Worm (Caenorhabditis elegans) whole organism, late embryonic: Measurements from ENCODE around the gene ZK154.4.

Experiments
- ceh-19 ChIP-seq: fragments of 200-800 bp; sonication (Bioruptor generic); optimal IDR thresholded peaks from 2 replicates; lab custom pipeline; 2018; ENCODE audit warnings: mild to moderate bottlenecking, missing genetic modification characterization, missing compliant biosample characterization
- ceh-30 ChIP-seq: fragments of 150-350 bp; optimal IDR thresholded peaks from 2 replicates; lab custom pipeline; 2014; ENCODE audit warnings: missing biosample characterization, missing genetic modification characterization
- elt-2 ChIP-seq: sonication (generic microtip); optimal IDR thresholded peaks from 2 replicates; lab custom pipeline; 2016; ENCODE audit warnings: missing genetic modification reagents, missing genetic modification characterization, missing compliant biosample characterization
- elt-4 ChIP-seq: sonication (generic microtip); optimal IDR thresholded peaks from 2 replicates; lab custom pipeline; 2016; ENCODE audit warnings: missing genetic modification characterization, missing compliant biosample characterization
- hlh-8 ChIP-seq: sonication (generic microtip); optimal IDR thresholded peaks from 2 replicates; lab custom pipeline; 2016; ENCODE audit warnings: missing genotype, missing genetic modification characterization, missing compliant biosample characterization
- lin-11 ChIP-seq: fragments of 200-800 bp; sonication (Bioruptor generic); optimal IDR thresholded peaks from 2 replicates; lab custom pipeline; 2018; ENCODE audit warnings: mild to moderate bottlenecking, missing genetic modification characterization, missing compliant biosample characterization
- nhr-232 ChIP-seq: sonication (generic microtip); optimal IDR thresholded peaks from 2 replicates; lab custom pipeline; 2016; ENCODE audit warnings: missing genetic modification characterization, missing compliant biosample characterization
- pag-3 ChIP-seq: sonication (generic microtip); optimal IDR thresholded peaks from 2 replicates; lab custom pipeline; 2016; ENCODE audit warnings: missing compliant biosample characterization, missing genetic modification characterization, borderline replicate concordance
- pat-9 ChIP-seq: fragments of 200-800 bp; sonication (Bioruptor generic); optimal IDR thresholded peaks from 2 replicates; lab custom pipeline; 2018; ENCODE audit warnings: mild to moderate bottlenecking, missing genetic modification characterization, moderate library complexity, missing compliant biosample characterization
- pqm-1 ChIP-seq: sonication (generic microtip); optimal IDR thresholded peaks from 2 replicates; lab custom pipeline; 2016; ENCODE audit warnings: missing genetic modification characterization, missing compliant biosample characterization
- sox-2 ChIP-seq: fragments of 200-800 bp; sonication (Bioruptor generic); IDR thresholded peaks from 2 replicates; pipeline ENCODE4 v1.3.6; 2022; ENCODE audit warnings: missing genetic modification reagents, missing genetic modification characterization, missing compliant biosample characterization
- sox-4 ChIP-seq: sonication (generic microtip); optimal IDR thresholded peaks from 2 replicates; lab custom pipeline; 2017; ENCODE audit warnings: mild to moderate bottlenecking, missing genetic modification characterization, inconsistent platforms, missing compliant biosample characterization
- unc-55 ChIP-seq: sonication (generic microtip); optimal IDR thresholded peaks from 2 replicates; lab custom pipeline; 2017; ENCODE audit warnings: missing biosample characterization, missing genetic modification reagents, missing genetic modification characterization
- zip-5 ChIP-seq: sonication (generic microtip); optimal IDR thresholded peaks from 2 replicates; lab custom pipeline; 2016; ENCODE audit warnings: missing genetic modification characterization, missing compliant biosample characterization

- TF ChIP-seq zip-5 (tag; lab: Kevin White, UChicago) (no peak), sox-2 (no peak), elt-2 (tag; lab: Kevin White, UChicago) (no peak), sox-4 (tag; lab: Kevin White, UChicago) (no peak), ceh-19 (GFP tag; lab: Kevin White, UChicago) (no peak), unc-55 (GFP tag; lab: Kevin White, UChicago) (no peak), hlh-8 (tag; lab: Kevin White, UChicago) (no peak), pag-3 (no peak), nhr-232 (no peak), lin-11 (tag; lab: Kevin White, UChicago) (no peak), pqm-1 (tag; lab: Kevin White, UChicago) (no peak), elt-4 (tag; lab: Kevin White, UChicago) (no peak), pat-9 (tag; lab: Kevin White, UChicago) (no peak), ceh-30 (no peak)
Measured at ce11 chrX:7781827-7782226, 388 bp downstream of the ZK154.4 start.
